Comparison of ENCODE assay signal across 3 worm cellular contexts in the genomic region with DNA sequence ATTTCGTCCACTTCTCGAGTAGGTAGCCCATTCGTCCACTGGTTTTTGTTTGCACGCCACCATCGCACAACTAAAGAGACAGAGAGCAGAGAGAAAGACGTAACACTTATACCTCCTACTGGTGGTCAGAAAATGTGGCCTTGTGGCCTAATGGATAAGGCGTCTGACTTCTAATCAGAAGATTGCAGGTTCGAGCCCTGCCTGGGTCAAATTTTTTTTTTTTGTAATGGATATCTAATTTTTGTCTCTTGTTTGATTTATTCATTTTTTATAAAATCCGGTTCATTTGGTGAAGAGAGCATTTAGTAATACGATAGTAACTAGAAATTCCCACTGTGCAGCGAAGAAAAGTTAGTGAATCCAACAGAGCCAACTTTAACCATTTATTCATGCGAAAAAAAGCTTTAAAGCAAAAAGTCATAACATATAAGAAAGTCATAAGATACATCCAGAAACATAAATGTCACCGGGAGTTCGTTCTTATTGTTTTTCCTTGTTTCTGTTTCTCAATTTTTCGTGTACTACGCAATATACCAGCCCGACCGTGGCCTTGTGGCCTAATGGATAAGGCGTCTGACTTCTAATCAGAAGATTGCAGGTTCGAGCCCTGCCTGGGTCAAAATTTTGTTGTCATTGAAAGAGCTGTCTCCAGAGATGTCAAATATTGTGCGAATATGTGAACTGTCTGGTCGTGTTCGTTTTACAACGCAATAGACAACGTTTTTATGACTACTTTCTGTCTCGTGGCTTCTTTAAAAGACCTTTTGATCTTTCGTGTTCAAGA.
A peak's percentile ranks its signal among the peaks of the same experiment; 100 is the strongest.
TF ChIP-seq lines count a peak whose summit lies in the region.

No protein-coding gene starts in this region.

TF ChIP-seq in whole organism, L4 larva, 104 proteins besides CTCF, POLR2A, EP300 and RAD21 (continued from another document and continues in another):
- TF ChIP-seq D1046.2 (GFP tag; IDR thresholded peaks at IDR 0.05; lab: Robert Waterston, UW) (peak; percentile 67; the same call in 1 of the 2 replicates), ceh-32 (tag; optimal IDR thresholded peaks at IDR 0.05; lab: Kevin White, UChicago; ENCODE audit: poor library complexity) (peak; percentile 3), dmd-6 (GFP tag; IDR thresholded peaks at IDR 0.05; lab: Robert Waterston, UW) (peak; percentile 53), hlh-30 (tag; optimal IDR thresholded peaks at IDR 0.05; lab: Kevin White, UChicago; ENCODE audit: insufficient read depth) (peak; percentile 67), F44E2.7 (GFP tag; IDR thresholded peaks at IDR 0.05; lab: Robert Waterston, UW) (no peak), arid-1 (GFP tag; conservative IDR thresholded peaks at IDR 0.05; lab: Robert Waterston, UW) (peak; percentile 35; the same call in 1 of the 2 replicates), aly-2 (tag; optimal IDR thresholded peaks at IDR 0.05; lab: Kevin White, UChicago) (no peak), F10B5.3 (tag; optimal IDR thresholded peaks at IDR 0.05; lab: Kevin White, UChicago) (peak; percentile 49), nhr-102 (tag; optimal IDR thresholded peaks at IDR 0.05; lab: Kevin White, UChicago) (peak; percentile 36), lim-7 (GFP tag; IDR thresholded peaks at IDR 0.05; lab: Robert Waterston, UW) (peak; percentile 80), tra-1 (GFP tag; IDR thresholded peaks at IDR 0.05; lab: Robert Waterston, UW) (peak; percentile 19; the same call in 1 of the 2 replicates), T26A8.4 (GFP tag; IDR thresholded peaks at IDR 0.05; lab: Robert Waterston, UW) (peak; percentile 51; the same call in 1 of the 2 replicates), mes-2 (tag; optimal IDR thresholded peaks at IDR 0.05; lab: Kevin White, UChicago; ENCODE audit: poor library complexity, severe bottlenecking) (peak; percentile 82), snpc-4 (tag; optimal IDR thresholded peaks at IDR 0.05; lab: Kevin White, UChicago) (no peak), mep-1 (tag; optimal IDR thresholded peaks at IDR 0.05; lab: Kevin White, UChicago) (peak; percentile 61), zfp-3 (GFP tag; conservative IDR thresholded peaks at IDR 0.05; lab: Robert Waterston, UW) (0 out of 2 replicates have a peak, but pooled peaks have one; percentile 38), pha-4 (GFP tag; IDR thresholded peaks at IDR 0.05; lab: Robert Waterston, UW) (peak; percentile 71; the same call in 1 of the 2 replicates), pha-4 (tag; optimal IDR thresholded peaks at IDR 0.05; lab: Kevin White, UChicago) (no peak), egl-27 (tag; optimal IDR thresholded peaks at IDR 0.05; lab: Kevin White, UChicago) (no peak), dmd-8 (GFP tag; IDR thresholded peaks at IDR 0.05; lab: Robert Waterston, UW) (peak; percentile 85), daf-16 (GFP tag; optimal IDR thresholded peaks at IDR 0.05; lab: Kevin White, UChicago) (peak; percentile 14), daf-16 (tag; optimal IDR thresholded peaks at IDR 0.05; lab: Kevin White, UChicago) (peak; percentile 52), nhr-25 (tag; optimal IDR thresholded peaks at IDR 0.05; lab: Kevin White, UChicago; ENCODE audit: borderline replicate concordance, insufficient read depth) (peak; percentile 60), Y48G9A.11 (GFP tag; IDR thresholded peaks at IDR 0.05; lab: Robert Waterston, UW) (peak; percentile 60), Y5F2A.4 (GFP tag; optimal IDR thresholded peaks at IDR 0.05; lab: Kevin White, UChicago) (no peak), nhr-76 (tag; optimal IDR thresholded peaks at IDR 0.05; lab: Kevin White, UChicago) (no peak), snpc-1.2 (GFP tag; IDR thresholded peaks at IDR 0.05; lab: Robert Waterston, UW) (peak; percentile 52), F26F4.8 (GFP tag; conservative IDR thresholded peaks at IDR 0.05; lab: Robert Waterston, UW) (0 out of 2 replicates have a peak, but pooled peaks have one; percentile 39), rbr-2 (tag; optimal IDR thresholded peaks at IDR 0.05; lab: Kevin White, UChicago) (peak; percentile 66), ctbp-1 (GFP tag; IDR thresholded peaks at IDR 0.05; lab: Robert Waterston, UW) (peak; percentile 77), dve-1 (tag; optimal IDR thresholded peaks at IDR 0.05; lab: Kevin White, UChicago; ENCODE audit: insufficient read depth) (peak; percentile 2), hlh-11 (tag; optimal IDR thresholded peaks at IDR 0.05; lab: Kevin White, UChicago) (peak; percentile 16), ZK337.2 (GFP tag; IDR thresholded peaks at IDR 0.05; lab: Robert Waterston, UW) (0 out of 2 replicates have a peak, but pooled peaks have one; percentile 42), vab-7 (GFP tag; IDR thresholded peaks at IDR 0.05; lab: Robert Waterston, UW) (peak; percentile 67), nhr-42 (GFP tag; IDR thresholded peaks at IDR 0.05; lab: Robert Waterston, UW) (0 out of 2 replicates have a peak, but pooled peaks have one; percentile 13), egl-43 (GFP tag; IDR thresholded peaks at IDR 0.05; lab: Robert Waterston, UW) (peak; percentile 72), T20F7.1 (GFP tag; optimal IDR thresholded peaks at IDR 0.05; lab: Kevin White, UChicago) (no peak)

TF ChIP-seq in whole organism, late embryonic, 69 proteins besides CTCF, POLR2A, EP300 and RAD21 (continued from another document and continues in another):
- TF ChIP-seq ref-2 (tag; optimal IDR thresholded peaks at IDR 0.05; lab: Kevin White, UChicago) (peak; percentile 70), hlh-8 (tag; optimal IDR thresholded peaks at IDR 0.05; lab: Kevin White, UChicago) (peak; percentile 62), unc-3 (GFP tag; conservative IDR thresholded peaks at IDR 0.05; lab: Robert Waterston, UW) (peak; percentile 73), unc-3 (tag; optimal IDR thresholded peaks at IDR 0.05; lab: Kevin White, UChicago) (peak; percentile 69), Y22D7AL.16 (tag; optimal IDR thresholded peaks at IDR 0.05; lab: Kevin White, UChicago) (peak; percentile 31), dmd-4 (tag; optimal IDR thresholded peaks at IDR 0.05; lab: Kevin White, UChicago; ENCODE audit: borderline replicate concordance) (no peak), ama-1 (optimal IDR thresholded peaks at IDR 0.05; lab: Kevin White, UChicago) (no peak), unc-42 (tag; optimal IDR thresholded peaks at IDR 0.05; lab: Kevin White, UChicago) (peak; percentile 39), unc-55 (GFP tag; optimal IDR thresholded peaks at IDR 0.05; lab: Kevin White, UChicago) (no peak), ztf-16 (tag; optimal IDR thresholded peaks at IDR 0.05; lab: Kevin White, UChicago) (peak; percentile 71), sox-2 (GFP tag; IDR thresholded peaks at IDR 0.05; lab: Robert Waterston, UW) (peak; percentile 65; the same call in 1 of the 2 replicates), unc-86 (tag; optimal IDR thresholded peaks at IDR 0.05; lab: Kevin White, UChicago) (peak; percentile 67), ceh-18 (tag; optimal IDR thresholded peaks at IDR 0.05; lab: Kevin White, UChicago) (peak; percentile 60), K02D7.2 (tag; optimal IDR thresholded peaks at IDR 0.05; lab: Kevin White, UChicago) (peak; percentile 33), che-1 (tag; optimal IDR thresholded peaks at IDR 0.05; lab: Kevin White, UChicago) (peak; percentile 77), ceh-24 (tag; optimal IDR thresholded peaks at IDR 0.05; lab: Kevin White, UChicago) (peak; percentile 34), T23F11.4 (GFP tag; optimal IDR thresholded peaks at IDR 0.05; lab: Kevin White, UChicago) (peak; percentile 46), ttx-3 (tag; optimal IDR thresholded peaks at IDR 0.05; lab: Kevin White, UChicago) (peak; percentile 77), fkh-6 (tag; optimal IDR thresholded peaks at IDR 0.05; lab: Kevin White, UChicago) (peak; percentile 30), ceh-48 (tag; optimal IDR thresholded peaks at IDR 0.05; lab: Kevin White, UChicago) (peak; percentile 15), ceh-2 (tag; optimal IDR thresholded peaks at IDR 0.05; lab: Kevin White, UChicago) (peak; percentile 81), ceh-30 (tag; optimal IDR thresholded peaks at IDR 0.05; lab: Kevin White, UChicago) (no peak), pqm-1 (tag; optimal IDR thresholded peaks at IDR 0.05; lab: Kevin White, UChicago) (no peak), ceh-45 (GFP tag; IDR thresholded peaks at IDR 0.05; lab: Robert Waterston, UW) (no peak), pax-1 (tag; optimal IDR thresholded peaks at IDR 0.05; lab: Kevin White, UChicago) (no peak), gmeb-2 (tag; optimal IDR thresholded peaks at IDR 0.05; lab: Kevin White, UChicago) (peak; percentile 62), npax-4 (tag; optimal IDR thresholded peaks at IDR 0.05; lab: Kevin White, UChicago) (peak; percentile 25), hlh-30 (tag; optimal IDR thresholded peaks at IDR 0.05; lab: Kevin White, UChicago; ENCODE audit: insufficient read depth) (peak; percentile 22), ahr-1 (tag; optimal IDR thresholded peaks at IDR 0.05; lab: Kevin White, UChicago) (peak; percentile 44), elt-4 (tag; optimal IDR thresholded peaks at IDR 0.05; lab: Kevin White, UChicago) (no peak), lin-11 (tag; optimal IDR thresholded peaks at IDR 0.05; lab: Kevin White, UChicago) (peak; percentile 67), eyg-1 (tag; optimal IDR thresholded peaks at IDR 0.05; lab: Kevin White, UChicago) (peak; percentile 53), ets-4 (tag; optimal IDR thresholded peaks at IDR 0.05; lab: Kevin White, UChicago) (no peak), ceh-6 (GFP tag; optimal IDR thresholded peaks at IDR 0.05; lab: Kevin White, UChicago) (peak; percentile 54), pha-2 (tag; optimal IDR thresholded peaks at IDR 0.05; lab: Kevin White, UChicago) (peak; percentile 74), ceh-14 (tag; optimal IDR thresholded peaks at IDR 0.05; lab: Kevin White, UChicago) (peak; percentile 77), sox-4 (tag; optimal IDR thresholded peaks at IDR 0.05; lab: Kevin White, UChicago) (peak; percentile 52), ceh-9 (tag; optimal IDR thresholded peaks at IDR 0.05; lab: Kevin White, UChicago) (no peak), pag-3 (tag; optimal IDR thresholded peaks at IDR 0.05; lab: Kevin White, UChicago; ENCODE audit: borderline replicate concordance) (no peak), tbx-2 (tag; optimal IDR thresholded peaks at IDR 0.05; lab: Kevin White, UChicago) (peak; percentile 69), syd-9 (tag; optimal IDR thresholded peaks at IDR 0.05; lab: Kevin White, UChicago) (peak; percentile 77), madf-2 (tag; optimal IDR thresholded peaks at IDR 0.05; lab: Kevin White, UChicago) (peak; percentile 57), nfya-1 (tag; optimal IDR thresholded peaks at IDR 0.05; lab: Kevin White, UChicago) (peak; percentile 53)

TF ChIP-seq in whole organism, mixed stage, embryonic, 35 proteins besides CTCF, POLR2A, EP300 and RAD21 (continued from another document):
- TF ChIP-seq snpc-4 (tag; optimal IDR thresholded peaks at IDR 0.05; lab: Kevin White, UChicago): no peak
- no peak for TF ChIP-seq elt-1 (tag; optimal IDR thresholded peaks at IDR 0.05; lab: Kevin White, UChicago; ENCODE audit: borderline replicate concordance, insufficient read depth)
- peak; percentile 16 for TF ChIP-seq ceh-39 (tag; optimal IDR thresholded peaks at IDR 0.05; lab: Kevin White, UChicago)
- peak; percentile 81 for TF ChIP-seq cnd-1 (tag; optimal IDR thresholded peaks at IDR 0.05; lab: Kevin White, UChicago)
- no peak for TF ChIP-seq zip-8 (tag; optimal IDR thresholded peaks at IDR 0.05; lab: Kevin White, UChicago)
- TF ChIP-seq blmp-1 (tag; optimal IDR thresholded peaks at IDR 0.05; lab: Kevin White, UChicago): no peak
- TF ChIP-seq bed-3 (GFP tag; optimal IDR thresholded peaks at IDR 0.05; lab: Kevin White, UChicago): peak; percentile 66
- TF ChIP-seq flh-1 (GFP tag; optimal IDR thresholded peaks at IDR 0.05; lab: Kevin White, UChicago): peak; percentile 45
- no peak for TF ChIP-seq lin-13 (tag; optimal IDR thresholded peaks at IDR 0.05; lab: Kevin White, UChicago)
